Fruit fly (Drosophila melanogaster) whole organism, wandering third instar larva: ENCODE measurements around the gene CG43367.

ENCODE experiments used
- Rel ChIP-seq, 2 experiments: fragments of 200-800 bp; sonication (Bioruptor generic) in 1 of 2; optimal IDR thresholded peaks; 2 replicates in 1 of 2; 3 replicates in 1 of 2; lab custom pipeline; 2016 to 2019; ENCODE audit warnings: mild to moderate bottlenecking in 2 of 2, missing biosample characterization in 2 of 2, missing genetic modification characterization in 2 of 2, moderate library complexity in 1 of 2
- usp ChIP-seq: fragments of >200 bp; optimal IDR thresholded peaks from 2 replicates; lab custom pipeline; 2017; ENCODE audit warnings: missing biosample characterization, missing genetic modification characterization

DNA sequence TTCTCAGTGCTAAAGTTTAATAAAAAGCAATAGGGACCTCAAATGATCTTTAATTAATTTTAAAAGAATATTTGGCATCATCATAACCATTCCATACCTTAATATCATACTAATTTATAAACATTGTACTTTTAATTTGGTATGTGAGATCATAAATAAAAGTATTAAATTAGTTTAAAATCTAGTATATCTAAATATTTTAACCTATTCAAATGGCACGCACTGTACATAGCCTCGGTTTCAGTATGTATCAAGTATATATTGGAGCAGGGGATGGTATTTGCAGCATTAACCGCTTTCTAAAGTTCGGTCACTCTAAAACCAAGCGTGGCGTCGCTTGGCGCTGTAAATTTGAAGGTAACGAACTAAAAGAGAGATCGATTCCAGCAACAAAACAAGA, 48.6 kb downstream of the CG43367 start, which contains the start of gene pav:
- no peak for TF ChIP-seq usp
- no peak for TF ChIP-seq Rel (GFP tag; optimal IDR thresholded peaks at IDR 0.05; lab: Kevin White, UChicago)
- no peak for TF ChIP-seq Rel (tag; optimal IDR thresholded peaks at IDR 0.05; lab: Kevin White, UChicago)
